Fruit fly (Drosophila melanogaster) whole organism, embryonic: ENCODE data around the gene nAChRalpha3.
A peak's percentile ranks its signal among the peaks of the same experiment; 100 is the strongest.

Source experiments
- Bdp1 ChIP-seq: fragments of 200-800 bp; sonication (Bioruptor generic); optimal IDR thresholded peaks from 3 replicates; lab custom pipeline; 2016; ENCODE audit warnings: missing biosample characterization, missing genetic modification characterization
- CG10147 ChIP-seq: fragments of 200-800 bp; sonication (Bioruptor generic); optimal IDR thresholded peaks from 2 replicates; lab custom pipeline; 2019; ENCODE audit warnings: missing biosample characterization, mild to moderate bottlenecking, missing genetic modification characterization, moderate library complexity
- CG10366 ChIP-seq: fragments of 200-800 bp; sonication (Bioruptor generic); IDR thresholded peaks from 2 replicates; pipeline ENCODE4 v1.3.6; 2022; ENCODE audit warnings: missing biosample characterization, missing genetic modification characterization
- CG10462 ChIP-seq: fragments of 200-800 bp; sonication (Bioruptor generic); optimal IDR thresholded peaks from 2 replicates; lab custom pipeline; 2016; ENCODE audit warnings: missing biosample characterization, missing genetic modification characterization
- CG11560 ChIP-seq: fragments of 200-800 bp; sonication (Bioruptor generic); IDR thresholded peaks from 3 replicates; pipeline ENCODE4 v1.3.6; 2022; ENCODE audit warnings: missing biosample characterization, missing genetic modification characterization
- CG12155 ChIP-seq: fragments of 200-800 bp; sonication (Bioruptor generic); optimal IDR thresholded peaks from 3 replicates; lab custom pipeline; 2016; ENCODE audit warnings: missing biosample characterization, missing genetic modification characterization
- CG14050 ChIP-seq: fragments of 200-800 bp; sonication (Bioruptor generic); IDR thresholded peaks from 3 replicates; pipeline ENCODE4 v1.3.6; 2022; ENCODE audit warnings: missing biosample characterization, missing genetic modification characterization
- CG2116 ChIP-seq: fragments of 200-800 bp; sonication (Bioruptor generic); optimal IDR thresholded peaks from 3 replicates; lab custom pipeline; 2018; ENCODE audit warnings: missing biosample characterization, mild to moderate bottlenecking, missing genetic modification characterization
- CG2889 ChIP-seq: fragments of 200-800 bp; sonication (Bioruptor generic); IDR thresholded peaks from 3 replicates; pipeline ENCODE4 v1.3.6; 2022; ENCODE audit warnings: missing biosample characterization, missing genetic modification characterization
- CG33213 ChIP-seq: fragments of 200-800 bp; sonication (Bioruptor generic); optimal IDR thresholded peaks from 3 replicates; lab custom pipeline; 2016; ENCODE audit warnings: missing biosample characterization, missing genetic modification characterization
- CG42726 ChIP-seq: fragments of 200-800 bp; sonication (Bioruptor generic); IDR thresholded peaks from 2 replicates; pipeline ENCODE4 v1.3.6; 2022; ENCODE audit warnings: missing biosample characterization, missing genetic modification characterization; ENCODE audit not compliant: partially characterized antibody
- CG7271 ChIP-seq: fragments of 200-800 bp; sonication (Bioruptor generic); optimal IDR thresholded peaks from 2 replicates; lab custom pipeline; 2018; ENCODE audit warnings: missing biosample characterization, mild to moderate bottlenecking, missing genetic modification characterization, moderate library complexity
- CG9817 ChIP-seq: fragments of 200-800 bp; sonication (Bioruptor generic); optimal IDR thresholded peaks from 2 replicates; lab custom pipeline; 2018; ENCODE audit warnings: missing biosample characterization, mild to moderate bottlenecking, missing genetic modification characterization, moderate library complexity
- CG9932 ChIP-seq: fragments of 200-800 bp; sonication (Bioruptor generic); IDR thresholded peaks from 2 replicates; pipeline ENCODE4 v1.3.6; 2022; ENCODE audit warnings: missing biosample characterization, missing genetic modification characterization
- D ChIP-seq, 2 experiments: fragments of 200-800 bp in 1 of 2; fragments of >200 bp in 1 of 2; sonication (Bioruptor generic) in 1 of 2; optimal IDR thresholded peaks; 2 replicates in 1 of 2; 3 replicates in 1 of 2; lab custom pipeline; 2017; ENCODE audit warnings: mild to moderate bottlenecking in 1 of 2, missing biosample characterization in 1 of 2, missing genetic modification characterization in 1 of 2, missing genetic modification reagents in 1 of 2
- Deaf1 ChIP-seq: fragments of 200-800 bp; optimal IDR thresholded peaks from 3 replicates; lab custom pipeline; 2019; ENCODE audit warnings: missing biosample characterization, mild to moderate bottlenecking, missing genetic modification characterization, moderate library complexity
- Dll ChIP-seq: fragments of 200-800 bp; sonication (Bioruptor generic); IDR thresholded peaks from 4 replicates; pipeline ENCODE4 v1.3.6; 2022; ENCODE audit warnings: missing biosample characterization, missing genetic modification characterization; ENCODE audit not compliant: partially characterized antibody
- Dp ChIP-seq: fragments of 200-800 bp; sonication (Bioruptor generic); optimal IDR thresholded peaks from 2 replicates; lab custom pipeline; 2018; ENCODE audit warnings: missing biosample characterization, mild to moderate bottlenecking, missing genetic modification characterization, moderate library complexity
- Drgx ChIP-seq: fragments of 200-800 bp; sonication (Bioruptor generic); IDR thresholded peaks from 2 replicates; pipeline ENCODE4 v1.3.6; 2022; ENCODE audit warnings: missing biosample characterization, missing genetic modification characterization
- Fer1 ChIP-seq: fragments of 200-800 bp; sonication (Bioruptor generic); optimal IDR thresholded peaks from 2 replicates; lab custom pipeline; 2017; ENCODE audit warnings: missing biosample characterization, mild to moderate bottlenecking, missing genetic modification characterization
- Fer2 ChIP-seq: fragments of 200-800 bp; sonication (Bioruptor generic); optimal IDR thresholded peaks from 2 replicates; lab custom pipeline; 2018; ENCODE audit warnings: missing biosample characterization, mild to moderate bottlenecking, missing genetic modification characterization, moderate library complexity
- HLH3B ChIP-seq: fragments of 200-800 bp; sonication (Bioruptor generic); IDR thresholded peaks from 2 replicates; pipeline ENCODE4 v1.3.6; 2022; ENCODE audit warnings: missing biosample characterization, missing genetic modification characterization
- Lhr ChIP-seq: fragments of 200-800 bp; sonication (Bioruptor generic); optimal IDR thresholded peaks from 3 replicates; lab custom pipeline; 2017; ENCODE audit warnings: mild to moderate bottlenecking, missing biosample characterization, missing genetic modification reagents, missing genetic modification characterization
- Med ChIP-seq: fragments of 200-800 bp; sonication (Bioruptor generic); peaks from one replicate; lab custom pipeline; 2016; ENCODE audit warnings: missing biosample characterization, missing genetic modification characterization, mild to moderate bottlenecking, inconsistent platforms, moderate library complexity
- Nf-YB ChIP-seq: fragments of 200-800 bp; sonication (Bioruptor generic); optimal IDR thresholded peaks from 3 replicates; lab custom pipeline; 2019; ENCODE audit warnings: missing biosample characterization, mild to moderate bottlenecking, missing genetic modification characterization, moderate library complexity
- Rx ChIP-seq: fragments of 200-800 bp; sonication (Bioruptor generic); IDR thresholded peaks from 2 replicates; pipeline ENCODE4 v1.3.6; 2022; ENCODE audit warnings: missing biosample characterization, missing genetic modification characterization
- Trl ChIP-seq, 3 experiments: fragments of >200 bp in 2 of 3; fragments of 200-800 bp in 1 of 3; sonication (Bioruptor generic) in 1 of 3; optimal IDR thresholded peaks; 2 replicates in 1 of 3; 3 replicates in 2 of 3; lab custom pipeline; 2016 to 2017; ENCODE audit warnings: missing biosample characterization in 1 of 3, missing genetic modification characterization in 1 of 3
- YL-1 ChIP-seq: fragments of 200-800 bp; sonication (Bioruptor generic); optimal IDR thresholded peaks from 3 replicates; lab custom pipeline; 2017; ENCODE audit warnings: missing biosample characterization, mild to moderate bottlenecking, missing genetic modification characterization
- ara ChIP-seq: fragments of 200-800 bp; sonication (Bioruptor generic); IDR thresholded peaks from 2 replicates; pipeline ENCODE4 v1.3.6; 2022; ENCODE audit warnings: missing biosample characterization, missing genetic modification characterization
- ase ChIP-seq: fragments of 200-800 bp; sonication (Bioruptor generic); IDR thresholded peaks from 3 replicates; pipeline ENCODE4 v1.3.6; 2022; ENCODE audit warnings: missing biosample characterization, missing genetic modification characterization
- ato ChIP-seq: fragments of 200-800 bp; sonication (Bioruptor generic); IDR thresholded peaks from 2 replicates; pipeline ENCODE4 v1.3.6; 2022; ENCODE audit warnings: missing biosample characterization, missing genetic modification characterization; ENCODE audit not compliant: partially characterized antibody
- bowl ChIP-seq: fragments of 200-800 bp; sonication (Bioruptor generic); IDR thresholded peaks from 2 replicates; pipeline ENCODE4 v1.3.6; 2022; ENCODE audit warnings: missing biosample characterization, missing genetic modification characterization
- cg ChIP-seq: fragments of 200-800 bp; sonication (Bioruptor generic); optimal IDR thresholded peaks from 3 replicates; lab custom pipeline; 2019; ENCODE audit warnings: missing biosample characterization, mild to moderate bottlenecking, missing genetic modification characterization, moderate library complexity
- dysf ChIP-seq: fragments of 200-800 bp; sonication (Bioruptor generic); IDR thresholded peaks from 3 replicates; pipeline ENCODE4 v1.3.6; 2022; ENCODE audit warnings: missing biosample characterization, missing genetic modification characterization
- ems ChIP-seq: fragments of 200-800 bp; sonication (Bioruptor generic); optimal IDR thresholded peaks from 3 replicates; lab custom pipeline; 2016; ENCODE audit warnings: missing biosample characterization, missing genetic modification characterization
- ftz-f1 ChIP-seq: fragments of 200-800 bp; sonication (Bioruptor generic); optimal IDR thresholded peaks from 2 replicates; lab custom pipeline; 2016; ENCODE audit warnings: missing biosample characterization, missing genetic modification characterization
- hth ChIP-seq: fragments of >200 bp; optimal IDR thresholded peaks from 2 replicates; lab custom pipeline; 2017; ENCODE audit warnings: inconsistent platforms
- jumu ChIP-seq: fragments of 200-800 bp; sonication (Bioruptor generic); optimal IDR thresholded peaks from 3 replicates; lab custom pipeline; 2016; ENCODE audit warnings: missing biosample characterization, missing genetic modification characterization
- lab ChIP-seq: fragments of 200-800 bp; sonication (Bioruptor generic); optimal IDR thresholded peaks from 3 replicates; lab custom pipeline; 2017; ENCODE audit warnings: missing biosample characterization, missing genetic modification characterization, mild to moderate bottlenecking, moderate library complexity, missing genetic modification reagents
- lbe ChIP-seq: fragments of 200-800 bp; sonication (Bioruptor generic); optimal IDR thresholded peaks from 2 replicates; lab custom pipeline; 2016; ENCODE audit warnings: missing biosample characterization, mild to moderate bottlenecking, missing genetic modification characterization
- lmd ChIP-seq: fragments of 200-800 bp; sonication (Bioruptor generic); IDR thresholded peaks from 2 replicates; pipeline ENCODE4 v1.3.6; 2022; ENCODE audit warnings: missing biosample characterization, missing genetic modification characterization
- p53 ChIP-seq: fragments of 200-800 bp; sonication (Bioruptor generic); optimal IDR thresholded peaks from 2 replicates; lab custom pipeline; 2016; ENCODE audit warnings: missing biosample characterization, missing genetic modification characterization
- pnt ChIP-seq: fragments of 200-800 bp; sonication (Bioruptor generic); optimal IDR thresholded peaks from 3 replicates; lab custom pipeline; 2016; ENCODE audit warnings: missing biosample characterization, missing genetic modification characterization
- run ChIP-seq: fragments of 200-800 bp; sonication (Bioruptor generic); optimal IDR thresholded peaks from 3 replicates; lab custom pipeline; 2018; ENCODE audit warnings: missing biosample characterization, mild to moderate bottlenecking, missing genetic modification characterization
- sim ChIP-seq: fragments of 200-800 bp; sonication (Bioruptor generic); IDR thresholded peaks from 2 replicates; pipeline ENCODE4 v1.3.6; 2022; ENCODE audit warnings: missing biosample characterization, missing genetic modification characterization
- sqz ChIP-seq: fragments of 200-800 bp; sonication (Bioruptor generic); optimal IDR thresholded peaks from 3 replicates; lab custom pipeline; 2018; ENCODE audit warnings: missing biosample characterization, mild to moderate bottlenecking, missing genetic modification characterization
- trh ChIP-seq: fragments of 200-800 bp; sonication (Bioruptor generic); optimal IDR thresholded peaks from 2 replicates; lab custom pipeline; 2016; ENCODE audit warnings: missing biosample characterization, missing genetic modification characterization
- wdn ChIP-seq: fragments of 200-800 bp; sonication (Bioruptor generic); IDR thresholded peaks from 2 replicates; pipeline ENCODE4 v1.3.6; 2022; ENCODE audit warnings: missing biosample characterization, missing genetic modification characterization

Gene nAChRalpha3

dm6 chrX:8398177-8399018 lies 31.4 kb upstream of the nAChRalpha3 start, which contains the start of gene CG10555 (continued):
- TF ChIP-seq YL-1 (GFP tag; lab: Kevin White, UChicago) (no peak), lmd (peak; percentile 94), CG9817 (tag; lab: Kevin White, UChicago) (peak; percentile 92), p53 (GFP tag; lab: Kevin White, UChicago) (peak; percentile 41), CG42726 (GFP tag; lab: Robert Waterston, UW) (peak; percentile 56; the same call in 1 of the 2 replicates), Lhr (GFP tag; lab: Kevin White, UChicago) (peak; percentile 41), hth (lab: Kevin White, UChicago) (no peak), CG2116 (GFP tag; lab: Kevin White, UChicago) (peak; percentile 87), sim (GFP tag; lab: Robert Waterston, UW) (peak; percentile 81), lbe (peak; percentile 57), CG2889 (GFP tag; lab: Robert Waterston, UW) (peak; percentile 76), cg (GFP tag; lab: Kevin White, UChicago) (no peak), Bdp1 (peak; percentile 84), pnt (GFP tag; lab: Kevin White, UChicago) (peak; percentile 67), jumu (peak; percentile 69), run (tag; lab: Kevin White, UChicago) (no peak), trh (GFP tag; lab: Kevin White, UChicago) (no peak), CG11560 (peak; percentile 67; the same call in 2 of the 3 replicates), bowl (peak; percentile 51; the same call in 1 of the 2 replicates), ems (GFP tag; lab: Kevin White, UChicago) (peak; percentile 87), CG10462 (GFP tag; lab: Kevin White, UChicago) (peak; percentile 74), lab (GFP tag; lab: Kevin White, UChicago) (peak; percentile 79), CG14050 (GFP tag; lab: Robert Waterston, UW) (peak; percentile 82), ara (GFP tag; lab: Robert Waterston, UW) (peak; percentile 91), CG10366 (GFP tag; lab: Robert Waterston, UW) (peak; percentile 91), CG12155 (GFP tag; lab: Kevin White, UChicago) (peak; percentile 79), ase (GFP tag; lab: Robert Waterston, UW) (peak; percentile 86), D (optimal IDR thresholded peaks at IDR 0.05; lab: Kevin White, UChicago) (no peak), D (GFP tag; optimal IDR thresholded peaks at IDR 0.05; lab: Kevin White, UChicago) (peak; percentile 71), CG7271 (tag; lab: Kevin White, UChicago) (peak; percentile 35), Fer1 (GFP tag; lab: Kevin White, UChicago) (peak; percentile 72), CG33213 (GFP tag; lab: Kevin White, UChicago) (peak; percentile 77), wdn (GFP tag; lab: Robert Waterston, UW) (peak; percentile 83), ftz-f1 (GFP tag; lab: Kevin White, UChicago) (no peak), sqz (GFP tag; lab: Kevin White, UChicago) (no peak), Deaf1 (tag; lab: Kevin White, UChicago) (peak; percentile 28), Drgx (GFP tag; lab: Robert Waterston, UW) (peak; percentile 68), Rx (GFP tag; lab: Robert Waterston, UW) (peak; percentile 83), CG9932 (GFP tag; lab: Robert Waterston, UW) (peak; percentile 92), dysf (GFP tag; lab: Robert Waterston, UW) (peak; percentile 94), Dll (GFP tag; lab: Robert Waterston, UW) (peak; percentile 69; the same call in 3 of the 4 replicates), Trl (optimal IDR thresholded peaks at IDR 0.05; lab: Kevin White, UChicago) (no peak), Trl (GFP tag; optimal IDR thresholded peaks at IDR 0.05; lab: Kevin White, UChicago) (peak; percentile 88), Fer2 (tag; lab: Kevin White, UChicago) (peak; percentile 70), HLH3B (GFP tag; lab: Robert Waterston, UW) (peak; percentile 86), CG10147 (peak; percentile 69), Dp (GFP tag; lab: Kevin White, UChicago) (peak; percentile 11), Nf-YB (GFP tag; lab: Kevin White, UChicago) (peak; percentile 45), ato (GFP tag; lab: Robert Waterston, UW) (peak; percentile 62; the same call in 1 of the 2 replicates), Med (GFP tag; lab: Kevin White, UChicago) (peak; percentile 97)
